Worm (Caenorhabditis elegans) whole organism, mixed stage, embryonic: ENCODE measurements around the gene acsd-1.
A peak's percentile ranks its signal among the peaks of the same experiment; 100 is the strongest.

Source experiments
- ceh-39 ChIP-seq: fragments of 150-350 bp; optimal IDR thresholded peaks from 2 replicates; lab custom pipeline; 2014; ENCODE audit warnings: missing biosample characterization, missing genetic modification characterization
- ceh-43 ChIP-seq: fragments of 200-800 bp; sonication (Bioruptor generic); optimal IDR thresholded peaks from 2 replicates; lab custom pipeline; 2018; ENCODE audit warnings: mild to moderate bottlenecking, missing genetic modification characterization, moderate library complexity, missing compliant biosample characterization
- ceh-83 ChIP-seq: fragments of 200-800 bp; sonication (Bioruptor generic); optimal IDR thresholded peaks from 2 replicates; lab custom pipeline; 2018; ENCODE audit warnings: mild to moderate bottlenecking, missing genetic modification characterization, missing compliant biosample characterization
- ces-1 ChIP-seq: fragments of 150-350 bp; optimal IDR thresholded peaks from 2 replicates; lab custom pipeline; 2014; ENCODE audit warnings: missing biosample characterization, missing genetic modification reagents, missing genetic modification characterization
- cnd-1 ChIP-seq: fragments of 200-800 bp; sonication (Bioruptor generic); optimal IDR thresholded peaks from 2 replicates; lab custom pipeline; 2018; ENCODE audit warnings: mild to moderate bottlenecking, missing genetic modification characterization, missing compliant biosample characterization
- drap-1 ChIP-seq: fragments of 200-800 bp; sonication (Bioruptor generic); optimal IDR thresholded peaks from 3 replicates; lab custom pipeline; 2018; ENCODE audit warnings: mild to moderate bottlenecking, missing genetic modification characterization, missing compliant biosample characterization
- elt-1 ChIP-seq: sonication (generic microtip); optimal IDR thresholded peaks from 2 replicates; lab custom pipeline; 2017; ENCODE audit warnings: missing genetic modification characterization, mild to moderate bottlenecking, missing compliant biosample characterization, antibody characterized with exemption, moderate library complexity, borderline replicate concordance; ENCODE audit not compliant: insufficient read depth
- elt-3 ChIP-seq: fragments of 150-350 bp; optimal IDR thresholded peaks from 2 replicates; lab custom pipeline; 2014; ENCODE audit warnings: missing biosample characterization, missing genetic modification characterization
- flh-1 ChIP-seq: fragments of 200-800 bp; sonication (Bioruptor generic); optimal IDR thresholded peaks from 2 replicates; lab custom pipeline; 2018; ENCODE audit warnings: mild to moderate bottlenecking, missing genetic modification characterization, moderate library complexity, missing compliant biosample characterization
- ham-2 ChIP-seq: fragments of 200-800 bp; sonication (Bioruptor generic); optimal IDR thresholded peaks from 2 replicates; lab custom pipeline; 2018; ENCODE audit warnings: mild to moderate bottlenecking, missing genetic modification characterization, missing compliant biosample characterization
- hlh-1 ChIP-seq: fragments of 150-350 bp; optimal IDR thresholded peaks from 2 replicates; lab custom pipeline; 2014; ENCODE audit warnings: missing biosample characterization, missing genetic modification reagents, missing genetic modification characterization
- lin-13 ChIP-seq: fragments of 150-350 bp; optimal IDR thresholded peaks from 2 replicates; lab custom pipeline; 2014; ENCODE audit warnings: missing biosample characterization, missing genetic modification characterization
- lin-32 ChIP-seq: fragments of 200-800 bp; sonication (Bioruptor generic); optimal IDR thresholded peaks from 2 replicates; lab custom pipeline; 2018; ENCODE audit warnings: mild to moderate bottlenecking, missing genetic modification characterization, missing compliant biosample characterization
- lsy-2 ChIP-seq: fragments of 150-350 bp; optimal IDR thresholded peaks from 2 replicates; lab custom pipeline; 2014; ENCODE audit warnings: missing biosample characterization, missing genetic modification characterization
- mab-5 ChIP-seq: fragments of 150-350 bp; optimal IDR thresholded peaks from 2 replicates; lab custom pipeline; 2014; ENCODE audit warnings: missing biosample characterization, missing genetic modification characterization
- mep-1 ChIP-seq: fragments of 150-350 bp; optimal IDR thresholded peaks from 2 replicates; lab custom pipeline; 2017; ENCODE audit warnings: missing biosample characterization, missing genetic modification reagents, missing genetic modification characterization, inconsistent platforms
- mls-2 ChIP-seq: sonication (generic microtip); optimal IDR thresholded peaks from 2 replicates; lab custom pipeline; 2016; ENCODE audit warnings: mild to moderate bottlenecking, missing genetic modification characterization, moderate library complexity, missing compliant biosample characterization
- nhr-12 ChIP-seq: fragments of 150-350 bp; optimal IDR thresholded peaks from 2 replicates; lab custom pipeline; 2014; ENCODE audit warnings: missing biosample characterization, missing genetic modification characterization
- nhr-2 ChIP-seq: fragments of 150-350 bp; optimal IDR thresholded peaks from 2 replicates; lab custom pipeline; 2014; ENCODE audit warnings: missing biosample characterization, missing genetic modification characterization
- nhr-237 ChIP-seq: fragments of 150-350 bp; optimal IDR thresholded peaks from 2 replicates; lab custom pipeline; 2014; ENCODE audit warnings: missing biosample characterization, missing genetic modification characterization
- nhr-28 ChIP-seq: fragments of 150-350 bp; optimal IDR thresholded peaks from 2 replicates; lab custom pipeline; 2014; ENCODE audit warnings: missing biosample characterization, missing genetic modification characterization
- nhr-76 ChIP-seq: sonication (generic microtip); optimal IDR thresholded peaks from 2 replicates; lab custom pipeline; 2017; ENCODE audit warnings: missing biosample characterization, missing genetic modification characterization
- pha-4 ChIP-seq: fragments of 150-350 bp; optimal IDR thresholded peaks from 2 replicates; lab custom pipeline; 2018; ENCODE audit warnings: missing biosample characterization, missing genetic modification reagents, missing genetic modification characterization
- sem-2 ChIP-seq: fragments of 200-800 bp; sonication (Bioruptor generic); optimal IDR thresholded peaks from 2 replicates; lab custom pipeline; 2018; ENCODE audit warnings: mild to moderate bottlenecking, missing genetic modification characterization, missing compliant biosample characterization
- snpc-4 ChIP-seq: fragments of 150-350 bp; optimal IDR thresholded peaks from 2 replicates; lab custom pipeline; 2014; ENCODE audit warnings: missing biosample characterization, missing genetic modification characterization
- tbx-8 ChIP-seq: fragments of 200-800 bp; sonication (Bioruptor generic); optimal IDR thresholded peaks from 2 replicates; lab custom pipeline; 2018; ENCODE audit warnings: mild to moderate bottlenecking, missing genetic modification characterization, moderate library complexity, missing compliant biosample characterization
- unc-120 ChIP-seq: sonication (generic microtip); optimal IDR thresholded peaks from 2 replicates; lab custom pipeline; 2017; ENCODE audit warnings: missing genetic modification characterization, missing compliant biosample characterization; ENCODE audit not compliant: poor library complexity, severe bottlenecking
- unc-39 ChIP-seq: fragments of 150-350 bp; optimal IDR thresholded peaks from 2 replicates; lab custom pipeline; 2014; ENCODE audit warnings: missing biosample characterization, missing genetic modification characterization
- unc-62 ChIP-seq: fragments of 150-350 bp; optimal IDR thresholded peaks from 2 replicates; lab custom pipeline; 2014; ENCODE audit warnings: missing biosample characterization, missing genetic modification reagents, missing genetic modification characterization
- zip-8 ChIP-seq: fragments of 150-350 bp; optimal IDR thresholded peaks from 2 replicates; lab custom pipeline; 2014; ENCODE audit warnings: missing biosample characterization, missing genetic modification characterization
- ztf-11 ChIP-seq: fragments of 150-350 bp; optimal IDR thresholded peaks from 2 replicates; lab custom pipeline; 2014; ENCODE audit warnings: missing biosample characterization, missing genetic modification characterization

acsd-1 gene

DNA sequence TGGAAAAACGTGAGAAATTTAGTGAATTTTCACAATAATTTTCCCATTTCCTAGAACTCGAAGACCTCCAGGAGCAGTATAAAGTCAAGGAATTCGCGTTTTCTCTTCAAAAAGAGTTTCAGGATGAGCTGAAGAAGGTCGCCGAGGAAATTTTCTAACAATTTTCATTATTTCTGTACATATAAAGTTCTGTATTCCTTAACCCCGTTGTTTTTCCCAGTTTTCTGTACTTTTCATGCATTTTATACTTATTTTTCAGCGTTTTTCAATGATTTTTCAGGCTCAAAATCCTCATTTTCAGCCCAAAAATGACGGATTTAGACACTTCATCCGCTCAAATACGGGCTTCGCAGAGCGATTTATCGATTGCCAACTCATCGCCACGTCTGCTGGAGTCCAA, 35.2 kb upstream of the acsd-1 start, which contains the start of gene par-2:
Gene par-2 (plus strand): TSS at position 301 of the 400 bp plus-strand sequence.
- TF ChIP-seq nhr-12 (tag; lab: Kevin White, UChicago) (no peak), mep-1 (tag; lab: Kevin White, UChicago) (no peak), flh-1 (GFP tag; lab: Kevin White, UChicago) (no peak), nhr-76 (tag; lab: Kevin White, UChicago) (no peak), cnd-1 (no peak), pha-4 (tag; lab: Kevin White, UChicago) (no peak), ceh-83 (no peak), ham-2 (no peak), lin-32 (GFP tag; lab: Kevin White, UChicago) (no peak), unc-120 (tag; lab: Kevin White, UChicago) (no peak), ceh-43 (GFP tag; lab: Kevin White, UChicago) (no peak)

DNA sequence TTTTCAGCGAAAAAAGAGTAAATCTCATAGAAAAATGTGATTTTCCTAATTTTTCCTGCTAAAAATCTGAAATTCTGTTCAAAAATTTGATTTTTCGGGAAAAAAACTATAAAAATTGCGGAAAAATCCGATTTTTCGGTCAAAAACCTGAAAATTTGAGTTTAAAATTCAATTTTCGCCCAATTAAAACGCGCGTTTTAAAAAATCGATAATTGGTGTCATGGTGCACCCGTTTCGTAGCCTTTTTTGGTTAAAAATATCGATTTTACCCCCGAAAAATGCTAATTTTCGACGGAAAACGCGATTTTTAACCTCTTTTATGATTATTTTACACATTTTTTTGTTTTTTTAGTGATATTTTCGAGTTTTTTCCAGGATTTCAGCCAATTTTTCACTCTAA, 31.3 kb upstream of the acsd-1 start:
- TF ChIP-seq zip-8 (no peak), lin-32 (GFP tag; lab: Kevin White, UChicago) (no peak), ceh-83 (no peak), lin-13 (tag; lab: Kevin White, UChicago) (no peak), cnd-1 (no peak), ceh-39 (peak; percentile 19), flh-1 (GFP tag; lab: Kevin White, UChicago) (no peak), mab-5 (tag; lab: Kevin White, UChicago) (no peak), snpc-4 (tag; lab: Kevin White, UChicago) (no peak), mls-2 (tag; lab: Kevin White, UChicago) (no peak), nhr-76 (tag; lab: Kevin White, UChicago) (no peak), ces-1 (GFP tag; lab: Kevin White, UChicago) (peak; percentile 52), elt-3 (tag; lab: Kevin White, UChicago) (no peak), unc-120 (tag; lab: Kevin White, UChicago) (no peak)

DNA sequence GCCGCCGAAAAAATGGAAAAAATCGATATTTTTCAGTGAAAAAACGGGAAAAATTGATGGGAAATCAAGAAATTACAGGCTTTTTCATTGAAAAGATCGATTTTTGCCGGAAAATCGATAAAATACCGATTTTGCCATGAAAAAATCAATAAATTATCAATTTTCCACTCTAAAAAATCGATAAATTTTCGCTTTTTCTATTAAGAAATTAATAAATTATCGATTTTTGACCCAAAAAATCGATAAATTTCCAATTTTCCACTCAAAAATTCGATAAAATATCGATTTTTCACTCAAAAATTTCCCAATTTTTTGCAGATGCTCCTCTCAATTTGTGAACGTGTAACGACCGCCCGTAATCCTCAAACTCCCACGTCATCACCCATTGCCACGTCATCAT, 21.9 kb upstream of the acsd-1 start:
- TF ChIP-seq sem-2 (GFP tag; lab: Kevin White, UChicago) (no peak), snpc-4 (tag; lab: Kevin White, UChicago) (no peak), mls-2 (tag; lab: Kevin White, UChicago) (no peak), pha-4 (tag; lab: Kevin White, UChicago) (no peak), ceh-83 (no peak), drap-1 (GFP tag; lab: Kevin White, UChicago) (no peak), nhr-28 (tag; lab: Kevin White, UChicago) (no peak), mab-5 (tag; lab: Kevin White, UChicago) (no peak), lsy-2 (tag; lab: Kevin White, UChicago) (no peak), elt-1 (tag; lab: Kevin White, UChicago) (no peak), unc-39 (tag; lab: Kevin White, UChicago) (no peak), nhr-12 (tag; lab: Kevin White, UChicago) (no peak), flh-1 (GFP tag; lab: Kevin White, UChicago) (no peak), mep-1 (tag; lab: Kevin White, UChicago) (no peak), unc-120 (tag; lab: Kevin White, UChicago) (no peak), unc-62 (GFP tag; lab: Kevin White, UChicago) (no peak), lin-32 (GFP tag; lab: Kevin White, UChicago) (no peak), cnd-1 (no peak), zip-8 (no peak)
- TF ChIP-seq, all 35 proteins: peak for 0

DNA sequence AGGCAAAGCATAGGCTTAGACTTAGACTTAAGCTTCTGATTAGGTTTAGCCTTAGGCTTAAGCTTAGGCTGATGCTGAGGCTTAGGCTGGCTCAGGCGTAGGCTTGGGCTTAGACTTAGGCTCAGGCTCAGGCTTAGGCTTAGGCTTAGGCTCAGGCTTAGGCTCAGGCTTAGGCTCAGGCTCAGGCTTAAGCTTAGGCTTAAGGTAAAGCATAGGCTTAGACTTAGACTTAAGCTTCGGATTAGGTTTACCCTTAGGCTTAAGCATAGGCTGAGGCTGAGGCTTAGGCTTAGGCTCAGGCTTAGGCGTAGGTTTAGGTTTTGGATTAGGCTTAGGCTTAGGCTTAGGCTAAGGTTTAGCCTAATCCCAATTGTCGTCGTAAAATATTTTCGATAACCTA, 16.7 kb upstream of the acsd-1 start:
- TF ChIP-seq nhr-12 (tag; lab: Kevin White, UChicago) (no peak), hlh-1 (tag; lab: Kevin White, UChicago) (no peak), nhr-237 (tag; lab: Kevin White, UChicago) (no peak)

DNA sequence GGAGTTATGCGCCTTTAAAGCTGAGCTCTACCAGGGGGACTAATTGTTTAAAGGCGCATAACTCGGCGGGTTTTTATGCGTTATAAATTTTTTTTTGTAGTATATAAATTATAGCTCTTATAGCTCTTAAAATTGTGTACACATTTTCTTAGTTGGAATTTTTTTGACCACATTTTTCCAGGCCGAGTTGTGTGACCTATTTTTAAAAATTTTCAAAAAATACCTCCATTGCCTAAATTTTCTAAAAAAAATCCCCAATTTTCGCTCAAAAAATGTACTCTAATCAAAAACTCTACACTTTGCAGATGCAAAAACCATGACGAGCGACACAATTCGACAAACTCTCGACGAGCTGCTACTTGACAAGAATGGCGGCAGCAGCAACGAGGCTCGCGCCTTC, 13.4 kb upstream of the acsd-1 start, which contains the start of gene exc-6:
Gene exc-6 (plus strand): TSS at position 301 of the 400 bp plus-strand sequence.
- no peak for TF ChIP-seq mab-5 (tag; lab: Kevin White, UChicago)
- no peak for TF ChIP-seq ham-2
- TF ChIP-seq ces-1 (GFP tag; lab: Kevin White, UChicago), result no peak
- no peak for TF ChIP-seq nhr-2 (tag; lab: Kevin White, UChicago)
- TF ChIP-seq hlh-1 (tag; lab: Kevin White, UChicago), result no peak
- no peak for TF ChIP-seq sem-2 (GFP tag; lab: Kevin White, UChicago)
- TF ChIP-seq mep-1 (tag; lab: Kevin White, UChicago), result no peak
- TF ChIP-seq unc-120 (tag; lab: Kevin White, UChicago), result no peak
- no peak for TF ChIP-seq elt-3 (tag; lab: Kevin White, UChicago)
- no peak for TF ChIP-seq lin-32 (GFP tag; lab: Kevin White, UChicago)
- TF ChIP-seq pha-4 (tag; lab: Kevin White, UChicago), result no peak
- TF ChIP-seq ztf-11 (tag; lab: Kevin White, UChicago), result no peak
- TF ChIP-seq lsy-2 (tag; lab: Kevin White, UChicago), result no peak
- TF ChIP-seq mls-2 (tag; lab: Kevin White, UChicago), result no peak
- TF ChIP-seq tbx-8 (GFP tag; lab: Kevin White, UChicago), result no peak
